Worm (Caenorhabditis elegans) whole organism, young adult: ENCODE measurements around the gene lin-42.

Experiments used
- bed-1 ChIP-seq: fragments of 200-800 bp; sonication (Bioruptor generic); IDR thresholded peaks from 2 replicates; pipeline ENCODE4 v1.3.6; 2022; ENCODE audit warnings: missing genetic modification reagents, missing genetic modification characterization, missing compliant biosample characterization
- dpl-1 ChIP-seq: fragments of 150-350 bp; optimal IDR thresholded peaks from 2 replicates; lab custom pipeline; 2014; ENCODE audit warnings: missing biosample characterization, missing genetic modification reagents, missing genetic modification characterization
- nfya-2 ChIP-seq: fragments of 200-800 bp; sonication (Bioruptor generic); IDR thresholded peaks from 2 replicates; pipeline ENCODE4 v1.3.6; 2022; ENCODE audit warnings: missing genetic modification reagents, missing genetic modification characterization, missing compliant biosample characterization
- nhr-90 ChIP-seq: sonication (generic microtip); optimal IDR thresholded peaks from 2 replicates; lab custom pipeline; 2016; ENCODE audit warnings: missing genotype, mild to moderate bottlenecking, missing genetic modification characterization, missing compliant biosample characterization
- pha-4 ChIP-seq: fragments of 150-350 bp; sonication (generic microtip); optimal IDR thresholded peaks from 2 replicates; lab custom pipeline; 2014; ENCODE audit warnings: missing biosample characterization, missing genetic modification reagents, missing genetic modification characterization

DNA sequence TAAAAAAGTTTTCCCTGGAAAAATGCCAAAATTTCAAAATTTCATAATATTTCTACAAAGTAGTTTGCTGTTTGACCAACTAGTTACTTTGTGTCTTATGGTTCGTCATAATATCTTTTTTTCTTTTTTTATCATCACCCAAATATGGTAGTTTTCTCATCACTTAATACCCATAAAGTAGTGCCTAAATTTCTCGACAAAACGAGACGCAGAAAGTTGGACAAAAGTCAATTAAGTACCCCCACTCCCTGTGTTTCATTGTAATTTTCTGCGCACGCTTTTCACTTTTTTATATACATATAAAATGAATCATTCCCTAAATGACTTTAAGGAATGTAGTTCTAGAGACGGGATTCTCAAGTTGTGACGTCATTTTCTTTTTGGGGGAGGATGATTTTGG is 48.6 kb downstream of the lin-42 start:
- no peak for TF ChIP-seq pha-4
- no peak for TF ChIP-seq nfya-2
- no peak for TF ChIP-seq dpl-1 (GFP tag; lab: Kevin White, UChicago)
- TF ChIP-seq bed-1 (GFP tag; lab: Robert Waterston, UW), result no peak
- TF ChIP-seq nhr-90, result no peak
